Fruit fly (Drosophila melanogaster) S2 (cell line): Measurements from ENCODE around the gene CG2147.

Experiments
- CG8478 ChIP-seq: fragments of >200 bp; optimal IDR thresholded peaks from 2 replicates; lab custom pipeline; 2018
- CTCF ChIP-seq, 2 experiments: fragments of >200 bp; optimal IDR thresholded peaks; 2 replicates each; lab custom pipeline; 2018

DNA sequence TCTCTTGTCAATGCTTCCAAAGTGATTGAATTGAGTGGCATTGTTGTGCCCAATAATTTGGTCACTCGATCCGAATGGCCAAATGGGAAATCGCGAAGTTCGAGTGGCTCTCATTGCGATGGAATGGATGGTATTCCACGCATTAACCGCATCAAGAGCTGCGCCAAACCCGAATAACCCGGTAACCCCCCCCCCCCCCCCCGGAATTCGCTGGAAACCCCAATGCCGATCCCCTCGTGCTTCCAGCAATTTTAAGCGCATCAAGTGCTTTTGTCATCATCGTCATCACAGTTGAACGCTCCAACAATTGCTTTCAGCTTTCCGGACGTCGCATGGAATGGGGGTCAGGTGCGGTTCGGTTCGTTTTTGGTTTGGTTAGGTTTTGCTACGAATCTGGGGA is 33.9 kb upstream of the CG2147 start:
- TF ChIP-seq CG8478 (lab: Kevin White, UChicago) (no peak), CTCF (optimal IDR thresholded peaks at IDR 0.05; lab: Kevin White, UChicago) (no peak)
